Worm (Caenorhabditis elegans) whole organism, late embryonic: ENCODE data around the gene vps-53.

ENCODE experiments used
- C08G9.2 ChIP-seq: sonication (generic microtip); optimal IDR thresholded peaks from 2 replicates; lab custom pipeline; 2016; ENCODE audit warnings: mild to moderate bottlenecking, missing genetic modification characterization, moderate library complexity, missing compliant biosample characterization
- K02D7.2 ChIP-seq: sonication (generic microtip); optimal IDR thresholded peaks from 2 replicates; lab custom pipeline; 2017; ENCODE audit warnings: mild to moderate bottlenecking, missing genetic modification characterization, missing compliant biosample characterization
- K09A11.1 ChIP-seq: sonication (generic microtip); optimal IDR thresholded peaks from 2 replicates; lab custom pipeline; 2017; ENCODE audit warnings: antibody characterized with exemption, mild to moderate bottlenecking, missing genetic modification characterization, missing compliant biosample characterization; ENCODE audit not compliant: insufficient read depth
- Y22D7AL.16 ChIP-seq: sonication (generic microtip); optimal IDR thresholded peaks from 2 replicates; lab custom pipeline; 2016; ENCODE audit warnings: missing genetic modification characterization, missing compliant biosample characterization
- ahr-1 ChIP-seq: sonication (generic microtip); optimal IDR thresholded peaks from 2 replicates; lab custom pipeline; 2016; ENCODE audit warnings: missing genetic modification characterization, missing compliant biosample characterization
- ama-1 ChIP-seq: fragments of 150-350 bp; optimal IDR thresholded peaks from 2 replicates; lab custom pipeline; 2014
- ceh-14 ChIP-seq: sonication (generic microtip); optimal IDR thresholded peaks from 2 replicates; lab custom pipeline; 2016; ENCODE audit warnings: missing genotype, missing genetic modification characterization, missing compliant biosample characterization
- ceh-19 ChIP-seq: fragments of 200-800 bp; sonication (Bioruptor generic); optimal IDR thresholded peaks from 2 replicates; lab custom pipeline; 2018; ENCODE audit warnings: mild to moderate bottlenecking, missing genetic modification characterization, missing compliant biosample characterization
- ceh-6 ChIP-seq: fragments of 200-800 bp; sonication (Bioruptor generic); optimal IDR thresholded peaks from 2 replicates; lab custom pipeline; 2018; ENCODE audit warnings: mild to moderate bottlenecking, missing genetic modification characterization, missing compliant biosample characterization
- ceh-9 ChIP-seq: sonication (generic microtip); optimal IDR thresholded peaks from 2 replicates; lab custom pipeline; 2016; ENCODE audit warnings: mild to moderate bottlenecking, missing genetic modification characterization, inconsistent platforms, missing compliant biosample characterization
- che-1 ChIP-seq: sonication (generic microtip); optimal IDR thresholded peaks from 2 replicates; lab custom pipeline; 2016; ENCODE audit warnings: mild to moderate bottlenecking, missing genetic modification characterization, missing compliant biosample characterization
- dmd-4 ChIP-seq: sonication (generic microtip); optimal IDR thresholded peaks from 2 replicates; lab custom pipeline; 2016; ENCODE audit warnings: borderline replicate concordance, missing genetic modification characterization, missing compliant biosample characterization
- elt-2 ChIP-seq: sonication (generic microtip); optimal IDR thresholded peaks from 2 replicates; lab custom pipeline; 2016; ENCODE audit warnings: missing genetic modification reagents, missing genetic modification characterization, missing compliant biosample characterization
- ets-4 ChIP-seq: sonication (generic microtip); optimal IDR thresholded peaks from 2 replicates; lab custom pipeline; 2016; ENCODE audit warnings: missing genetic modification characterization, missing compliant biosample characterization
- fkh-6 ChIP-seq: sonication (generic microtip); optimal IDR thresholded peaks from 2 replicates; lab custom pipeline; 2016; ENCODE audit warnings: missing genetic modification characterization, missing compliant biosample characterization
- gmeb-2 ChIP-seq: sonication (generic microtip); optimal IDR thresholded peaks from 2 replicates; lab custom pipeline; 2016; ENCODE audit warnings: missing genetic modification characterization, inconsistent platforms, missing compliant biosample characterization
- hlh-8 ChIP-seq: sonication (generic microtip); optimal IDR thresholded peaks from 2 replicates; lab custom pipeline; 2016; ENCODE audit warnings: missing genotype, missing genetic modification characterization, missing compliant biosample characterization
- madf-2 ChIP-seq: sonication (generic microtip); optimal IDR thresholded peaks from 2 replicates; lab custom pipeline; 2017; ENCODE audit warnings: missing genetic modification characterization, missing compliant biosample characterization
- nhr-11 ChIP-seq: fragments of 150-350 bp; optimal IDR thresholded peaks from 2 replicates; lab custom pipeline; 2014; ENCODE audit warnings: missing biosample characterization, missing genetic modification characterization
- nhr-232 ChIP-seq: sonication (generic microtip); optimal IDR thresholded peaks from 2 replicates; lab custom pipeline; 2016; ENCODE audit warnings: missing genetic modification characterization, missing compliant biosample characterization
- odd-2 ChIP-seq: sonication (generic microtip); optimal IDR thresholded peaks from 2 replicates; lab custom pipeline; 2017; ENCODE audit warnings: antibody characterized with exemption, mild to moderate bottlenecking, missing genetic modification characterization, missing compliant biosample characterization
- pat-9 ChIP-seq: fragments of 200-800 bp; sonication (Bioruptor generic); optimal IDR thresholded peaks from 2 replicates; lab custom pipeline; 2018; ENCODE audit warnings: mild to moderate bottlenecking, missing genetic modification characterization, moderate library complexity, missing compliant biosample characterization
- pha-2 ChIP-seq: sonication (generic microtip); optimal IDR thresholded peaks from 2 replicates; lab custom pipeline; 2017; ENCODE audit warnings: mild to moderate bottlenecking, missing genetic modification characterization, missing compliant biosample characterization
- pros-1 ChIP-seq: fragments of 150-350 bp; optimal IDR thresholded peaks from 2 replicates; lab custom pipeline; 2014; ENCODE audit warnings: missing biosample characterization, missing genetic modification reagents, missing genetic modification characterization
- sdc-2 ChIP-seq: sonication (generic microtip); optimal IDR thresholded peaks from 2 replicates; lab custom pipeline; 2016; ENCODE audit warnings: missing genotype, missing genetic modification characterization, missing compliant biosample characterization
- sox-2 ChIP-seq: fragments of 200-800 bp; sonication (Bioruptor generic); IDR thresholded peaks from 2 replicates; pipeline ENCODE4 v1.3.6; 2022; ENCODE audit warnings: missing genetic modification reagents, missing genetic modification characterization, missing compliant biosample characterization
- sox-4 ChIP-seq: sonication (generic microtip); optimal IDR thresholded peaks from 2 replicates; lab custom pipeline; 2017; ENCODE audit warnings: mild to moderate bottlenecking, missing genetic modification characterization, inconsistent platforms, missing compliant biosample characterization
- syd-9 ChIP-seq: sonication (generic microtip); optimal IDR thresholded peaks from 2 replicates; lab custom pipeline; 2016; ENCODE audit warnings: mild to moderate bottlenecking, missing genetic modification characterization, moderate library complexity, missing compliant biosample characterization
- tbx-7 ChIP-seq: sonication (generic microtip); optimal IDR thresholded peaks from 2 replicates; lab custom pipeline; 2016; ENCODE audit warnings: missing genotype, missing genetic modification characterization, missing compliant biosample characterization
- ttx-3 ChIP-seq: sonication (generic microtip); optimal IDR thresholded peaks from 2 replicates; lab custom pipeline; 2016; ENCODE audit warnings: missing genetic modification reagents, missing genetic modification characterization, missing compliant biosample characterization
- unc-3 ChIP-seq, 2 experiments: fragments of 200-800 bp in 1 of 2; sonication (Bioruptor generic) in 1 of 2; sonication (generic microtip) in 1 of 2; conservative IDR thresholded peaks in 1 of 2; optimal IDR thresholded peaks in 1 of 2; 2 replicates each; pipeline versions ENCODE4 v1.3.6 to Lab custom; 2016 to 2022; ENCODE audit warnings: missing compliant biosample characterization in 2 of 2, missing genetic modification characterization in 2 of 2, missing genetic modification reagents in 1 of 2
- unc-42 ChIP-seq: sonication (generic microtip); optimal IDR thresholded peaks from 2 replicates; lab custom pipeline; 2016; ENCODE audit warnings: missing genotype, missing genetic modification characterization, missing compliant biosample characterization
- unc-86 ChIP-seq: sonication (generic microtip); optimal IDR thresholded peaks from 2 replicates; lab custom pipeline; 2016; ENCODE audit warnings: missing genetic modification characterization, missing compliant biosample characterization
- zip-5 ChIP-seq: sonication (generic microtip); optimal IDR thresholded peaks from 2 replicates; lab custom pipeline; 2016; ENCODE audit warnings: missing genetic modification characterization, missing compliant biosample characterization

Gene vps-53

DNA sequence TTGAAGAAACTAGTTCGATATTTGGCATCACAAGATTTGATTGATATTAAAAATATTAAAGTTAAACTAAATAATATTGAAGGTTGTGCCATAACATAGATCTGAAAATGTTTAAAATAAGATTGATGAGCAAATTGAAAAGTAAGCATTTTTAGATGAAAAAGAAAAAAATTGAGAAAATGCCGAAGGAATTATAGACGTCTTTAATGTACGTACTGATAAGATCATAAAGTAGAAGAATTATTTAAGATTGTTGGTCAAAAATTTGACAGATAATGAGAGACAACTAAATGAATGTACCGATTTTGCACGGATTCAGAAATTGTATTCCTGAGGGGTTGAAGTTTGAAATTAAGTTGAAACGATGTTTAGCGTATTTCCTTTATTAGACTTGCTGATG, 37.1 kb downstream of the vps-53 start, which contains the start of gene ncx-7:
ncx-7 (minus strand) TSS at position 101 of the 400 bp plus-strand sequence.
- TF ChIP-seq fkh-6 (tag; lab: Kevin White, UChicago) (no peak), hlh-8 (tag; lab: Kevin White, UChicago) (no peak), madf-2 (no peak), ceh-19 (no peak), ttx-3 (tag; lab: Kevin White, UChicago) (no peak), ama-1 (lab: Kevin White, UChicago) (no peak), gmeb-2 (tag; lab: Kevin White, UChicago) (no peak), pha-2 (tag; lab: Kevin White, UChicago) (no peak), ahr-1 (no peak), che-1 (tag; lab: Kevin White, UChicago) (no peak), ets-4 (tag; lab: Kevin White, UChicago) (no peak), Y22D7AL.16 (no peak), K09A11.1 (tag; lab: Kevin White, UChicago) (no peak), sox-4 (tag; lab: Kevin White, UChicago) (no peak), K02D7.2 (tag; lab: Kevin White, UChicago) (no peak)

DNA sequence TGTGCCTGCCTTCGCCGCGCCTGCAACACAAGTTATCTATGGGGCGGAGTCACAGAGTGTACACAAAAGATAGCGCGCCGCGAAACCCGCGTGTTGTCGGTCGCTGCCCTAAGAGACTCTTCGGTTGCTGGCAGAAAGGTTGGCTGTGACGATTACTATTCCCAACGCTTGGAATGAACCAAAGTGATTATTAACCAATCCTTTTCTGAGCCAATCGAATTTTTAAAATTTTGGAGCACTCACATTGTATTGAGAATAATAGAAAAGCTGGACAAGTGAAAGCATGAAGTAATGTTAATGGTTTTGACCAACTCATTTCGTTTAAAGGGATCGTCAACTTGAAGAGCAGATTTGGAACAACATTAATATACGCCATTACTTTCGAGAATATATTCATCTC, 40.1 kb downstream of the vps-53 start:
- TF ChIP-seq ama-1 (lab: Kevin White, UChicago), result peak; percentile 5
- TF ChIP-seq nhr-11, result no peak
- TF ChIP-seq elt-2 (tag; lab: Kevin White, UChicago), result peak; percentile 55

DNA sequence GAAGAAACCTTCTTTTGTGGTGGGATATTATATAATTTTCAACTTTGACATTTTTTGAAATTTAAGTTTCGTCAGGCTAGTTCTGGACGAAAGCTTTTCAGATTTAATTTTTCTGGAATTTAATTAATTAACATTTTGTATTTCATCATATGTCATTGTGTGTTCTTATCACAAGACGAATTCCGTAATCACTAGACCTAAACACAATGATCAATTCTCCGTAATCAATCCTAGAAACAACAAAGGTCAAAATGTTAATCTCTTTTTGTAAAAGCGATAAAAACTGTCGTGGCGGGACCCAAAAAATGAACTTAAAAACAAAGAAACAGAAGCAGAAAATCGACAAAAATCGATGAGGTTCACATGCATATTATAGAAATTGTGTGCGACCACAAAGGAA, 42.6 kb downstream of the vps-53 start:
- TF ChIP-seq sdc-2 (tag; lab: Kevin White, UChicago) (no peak), elt-2 (tag; lab: Kevin White, UChicago) (peak; percentile 52), ceh-14 (tag; lab: Kevin White, UChicago) (no peak), unc-42 (tag; lab: Kevin White, UChicago) (no peak), unc-86 (no peak), ceh-9 (no peak), unc-3 (GFP tag; conservative IDR thresholded peaks at IDR 0.05; lab: Robert Waterston, UW) (no peak), unc-3 (tag; optimal IDR thresholded peaks at IDR 0.05; lab: Kevin White, UChicago) (no peak)
- TF ChIP-seq, all 69 proteins: peak for 1

DNA sequence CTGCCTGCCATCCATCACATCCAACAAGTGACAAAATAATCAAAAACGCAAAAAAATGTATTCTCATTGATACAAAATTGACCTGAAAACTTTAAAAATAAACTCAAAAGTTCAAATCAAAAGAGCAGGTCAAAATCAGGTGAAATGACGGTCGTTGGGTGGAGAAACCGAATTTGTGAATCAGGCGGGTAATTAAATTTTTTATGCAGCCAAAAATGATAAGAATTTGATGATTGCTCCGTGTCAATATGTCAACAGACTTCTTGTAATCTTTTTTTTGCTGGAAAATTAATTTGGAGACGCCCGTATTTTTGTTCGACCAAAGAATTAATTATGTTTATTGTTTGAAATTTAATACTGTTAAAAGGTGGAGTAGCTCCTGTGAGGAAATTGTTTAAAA, 43.5 kb downstream of the vps-53 start, which contains the start of gene ncx-6:
ncx-6 (minus strand) TSS at position 88 of the 400 bp plus-strand sequence.
- TF ChIP-seq syd-9 (tag; lab: Kevin White, UChicago) (no peak), nhr-232 (tag; lab: Kevin White, UChicago) (no peak), K09A11.1 (tag; lab: Kevin White, UChicago) (no peak), sdc-2 (tag; lab: Kevin White, UChicago) (no peak), tbx-7 (tag; lab: Kevin White, UChicago) (no peak), ets-4 (tag; lab: Kevin White, UChicago) (no peak), dmd-4 (tag; lab: Kevin White, UChicago) (no peak), ceh-9 (no peak), ceh-6 (GFP tag; lab: Kevin White, UChicago) (no peak), odd-2 (tag; lab: Kevin White, UChicago) (no peak)

DNA sequence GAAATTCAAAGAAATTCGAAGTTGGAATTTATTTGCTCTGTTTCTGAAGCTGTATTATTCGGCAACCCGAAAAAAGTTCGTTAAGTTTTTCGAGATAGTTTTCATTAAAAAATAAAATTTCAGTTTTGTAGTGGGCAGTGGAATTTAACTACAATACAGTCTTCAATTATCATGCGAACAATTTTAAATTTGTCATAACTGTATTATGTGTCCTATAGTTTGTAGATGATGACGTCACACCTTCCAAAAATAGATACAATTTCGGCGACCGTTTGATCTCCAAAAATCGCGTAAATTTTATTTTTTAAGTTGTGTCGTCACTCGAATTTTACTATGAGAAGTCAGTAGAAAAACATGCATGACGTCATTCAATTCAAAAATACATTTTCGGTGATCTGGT, 44.1 kb downstream of the vps-53 start:
- TF ChIP-seq sox-2 (GFP tag; lab: Robert Waterston, UW) (no peak), pat-9 (no peak), zip-5 (tag; lab: Kevin White, UChicago) (no peak), pros-1 (tag; lab: Kevin White, UChicago) (no peak), C08G9.2 (tag; lab: Kevin White, UChicago) (no peak), K09A11.1 (tag; lab: Kevin White, UChicago) (no peak), fkh-6 (tag; lab: Kevin White, UChicago) (no peak)
